Fruit fly (Drosophila melanogaster): ENCODE measurements around the gene CG6908.
A peak's percentile ranks its signal among the peaks of the same experiment; 100 is the strongest.

CG6908 gene

DNA sequence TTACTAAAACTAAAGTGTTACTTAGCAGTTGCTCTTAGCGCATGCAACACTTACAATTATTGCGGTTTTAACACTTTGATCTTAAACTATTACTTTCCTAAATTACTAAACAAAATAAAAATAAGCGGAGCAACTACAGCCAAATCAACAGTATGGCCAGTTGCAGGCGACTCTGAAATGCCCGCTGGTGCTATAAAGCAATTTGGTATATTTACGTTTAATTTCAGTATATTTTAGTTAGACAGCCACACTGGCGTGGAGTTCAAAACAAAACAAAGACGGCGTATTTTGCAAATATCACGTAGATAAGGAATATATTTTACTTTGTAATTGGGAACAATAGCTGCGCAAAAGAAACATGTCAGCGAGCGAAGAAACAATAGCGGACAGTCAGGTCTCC is 10.3 kb downstream of the CG6908 start, which contains the start of the genes Taf12 and Ho (continued):
- TF ChIP-seq sens (GFP tag) (peak; percentile 21), cg (GFP tag; optimal IDR thresholded peaks at IDR 0.05) (no peak), E2f2 (GFP tag; IDR thresholded peaks at IDR 0.05) (peak; percentile 75), stwl (tag; optimal IDR thresholded peaks at IDR 0.05) (peak; percentile 84), Sry-β (GFP tag; optimal IDR thresholded peaks at IDR 0.05) (no peak), lbe (GFP tag; optimal IDR thresholded peaks at IDR 0.05) (peak; percentile 6), chif (GFP tag; optimal IDR thresholded peaks at IDR 0.05) (no peak), Chrac-16 (GFP tag; optimal IDR thresholded peaks at IDR 0.05) (no peak), CG12659 (GFP tag; optimal IDR thresholded peaks at IDR 0.05) (peak; percentile 71), pan (optimal IDR thresholded peaks at IDR 0.05) (no peak), pan (GFP tag; optimal IDR thresholded peaks at IDR 0.05 in 1 of 2, IDR thresholded peaks at IDR 0.05 in 1 of 2) (no peak), CG16863 (GFP tag; optimal IDR thresholded peaks at IDR 0.05) (no peak), Ets97D (GFP tag; optimal IDR thresholded peaks at IDR 0.05) (peak; percentile 46), Spps (tag; optimal IDR thresholded peaks at IDR 0.05) (no peak), Max (GFP tag; optimal IDR thresholded peaks at IDR 0.05) (no peak), stc (GFP tag; IDR thresholded peaks at IDR 0.05) (0 out of 2 replicates have a peak, but pooled peaks have one; percentile 7), CG31441 (GFP tag; IDR thresholded peaks at IDR 0.05) (peak; percentile 92), dimm (GFP tag; IDR thresholded peaks at IDR 0.05) (no peak), danr (GFP tag; IDR thresholded peaks at IDR 0.05) (no peak), CG1233 (GFP tag; optimal IDR thresholded peaks at IDR 0.05) (no peak), CG1024 (GFP tag; IDR thresholded peaks at IDR 0.05) (no peak), nmo (GFP tag; optimal IDR thresholded peaks at IDR 0.05) (peak; percentile 29), CG33213 (GFP tag; optimal IDR thresholded peaks at IDR 0.05) (peak; percentile 43), phol (tag; optimal IDR thresholded peaks at IDR 0.05) (peak; percentile 30), nerfin-1 (tag; optimal IDR thresholded peaks at IDR 0.05) (no peak), Rx (GFP tag; IDR thresholded peaks at IDR 0.05) (no peak), MBD-R2 (GFP tag; IDR thresholded peaks at IDR 0.05) (peak; percentile 91), Dad (GFP tag; optimal IDR thresholded peaks at IDR 0.05) (no peak), CG14965 (GFP tag; optimal IDR thresholded peaks at IDR 0.05; ENCODE audit: borderline replicate concordance) (no peak), slp2 (GFP tag; optimal IDR thresholded peaks at IDR 0.05) (no peak), CG17186 (GFP tag; optimal IDR thresholded peaks at IDR 0.05) (peak; percentile 1), Nf-YC (tag; optimal IDR thresholded peaks at IDR 0.05) (no peak), ftz-f1 (GFP tag; optimal IDR thresholded peaks at IDR 0.05) (no peak), CG1647 (GFP tag; optimal IDR thresholded peaks at IDR 0.05) (no peak), CG15514 (GFP tag; optimal IDR thresholded peaks at IDR 0.05) (peak; percentile 55), toy (GFP tag; IDR thresholded peaks at IDR 0.05) (no peak), HmgZ (tag; optimal IDR thresholded peaks at IDR 0.05) (peak; percentile 42), CG12104 (GFP tag; optimal IDR thresholded peaks at IDR 0.05) (no peak), btn (GFP tag; optimal IDR thresholded peaks at IDR 0.05) (no peak), CG17385 (GFP tag; optimal IDR thresholded peaks at IDR 0.05) (no peak), CG2116 (GFP tag; optimal IDR thresholded peaks at IDR 0.05) (peak; percentile 15), Trl (optimal IDR thresholded peaks at IDR 0.05) (no peak), Trl (GFP tag; optimal IDR thresholded peaks at IDR 0.05) (no peak), CG4617 (GFP tag; optimal IDR thresholded peaks at IDR 0.05; ENCODE audit: borderline replicate concordance) (peak; percentile 93), CG12391 (tag; optimal IDR thresholded peaks at IDR 0.05) (no peak), ems (GFP tag; optimal IDR thresholded peaks at IDR 0.05) (no peak), crp (GFP tag; optimal IDR thresholded peaks at IDR 0.05) (no peak), wdn (GFP tag; IDR thresholded peaks at IDR 0.05) (no peak), D (optimal IDR thresholded peaks at IDR 0.05) (no peak), D (GFP tag; optimal IDR thresholded peaks at IDR 0.05) (no peak), CG7271 (tag; optimal IDR thresholded peaks at IDR 0.05) (no peak), ssp (GFP tag; IDR thresholded peaks at IDR 0.05) (no peak), CG18599 (GFP tag; optimal IDR thresholded peaks at IDR 0.05) (no peak)
